Worm (Caenorhabditis elegans) whole organism, young adult: Measurements from ENCODE around the gene clec-40.

Experiments
- B0261.1 ChIP-seq: sonication (generic microtip); optimal IDR thresholded peaks from 2 replicates; lab custom pipeline; 2016; ENCODE audit warnings: mild to moderate bottlenecking, missing genetic modification characterization, moderate library complexity, missing compliant biosample characterization
- ama-1 ChIP-seq, 3 experiments: fragments of 150-350 bp in 1 of 3; sonication (generic microtip) in 2 of 3; optimal IDR thresholded peaks; 2 replicates each; lab custom pipeline; 2014 to 2018; ENCODE audit warnings: missing biosample characterization in 2 of 3, missing genetic modification characterization in 2 of 3, missing genetic modification reagents in 2 of 3
- cebp-2 ChIP-seq: fragments of 200-800 bp; sonication (Bioruptor generic); IDR thresholded peaks from 2 replicates; pipeline ENCODE4 v1.3.6; 2022; ENCODE audit warnings: missing genetic modification characterization, missing compliant biosample characterization
- ceh-40 ChIP-seq: fragments of 200-800 bp; sonication (Bioruptor generic); IDR thresholded peaks from 2 replicates; pipeline ENCODE4 v1.3.6; 2022; ENCODE audit warnings: missing genetic modification characterization, missing compliant biosample characterization
- ceh-58 ChIP-seq: fragments of 200-800 bp; sonication (Bioruptor generic); IDR thresholded peaks from 2 replicates; pipeline ENCODE4 v1.3.6; 2022; ENCODE audit warnings: missing genetic modification characterization, missing compliant biosample characterization
- ceh-79 ChIP-seq: sonication (generic microtip); optimal IDR thresholded peaks from 2 replicates; lab custom pipeline; 2017; ENCODE audit warnings: mild to moderate bottlenecking, missing genetic modification characterization, missing compliant biosample characterization
- dpl-1 ChIP-seq: fragments of 150-350 bp; optimal IDR thresholded peaks from 2 replicates; lab custom pipeline; 2014; ENCODE audit warnings: missing biosample characterization, missing genetic modification reagents, missing genetic modification characterization
- egl-44 ChIP-seq: fragments of 200-800 bp; sonication (Bioruptor generic); IDR thresholded peaks from 2 replicates; pipeline ENCODE4 v1.3.6; 2022; ENCODE audit warnings: missing genetic modification reagents, missing genetic modification characterization, missing compliant biosample characterization
- ets-4 ChIP-seq: fragments of 200-800 bp; sonication (Bioruptor generic); optimal IDR thresholded peaks from 2 replicates; lab custom pipeline; 2018; ENCODE audit warnings: mild to moderate bottlenecking, missing genetic modification characterization, missing compliant biosample characterization
- hmg-20 ChIP-seq: fragments of 200-800 bp; sonication (Bioruptor generic); IDR thresholded peaks from 2 replicates; pipeline ENCODE4 v1.3.6; 2022; ENCODE audit warnings: missing genetic modification reagents, missing genetic modification characterization, missing compliant biosample characterization
- hsf-1 ChIP-seq: fragments of 200-800 bp; sonication (Bioruptor generic); IDR thresholded peaks from 2 replicates; pipeline ENCODE4 v1.3.6; 2022; ENCODE audit warnings: missing genetic modification reagents, missing genetic modification characterization, missing compliant biosample characterization
- mcd-1 ChIP-seq: fragments of 200-800 bp; sonication (Bioruptor generic); IDR thresholded peaks from 2 replicates; pipeline ENCODE4 v1.3.6; 2022; ENCODE audit warnings: missing genetic modification reagents, missing genetic modification characterization, missing compliant biosample characterization
- nfyb-1 ChIP-seq: fragments of 200-800 bp; sonication (Bioruptor generic); IDR thresholded peaks from 2 replicates; pipeline ENCODE4 v1.3.6; 2022; ENCODE audit warnings: missing genetic modification reagents, missing genetic modification characterization, missing compliant biosample characterization
- pha-4 ChIP-seq: fragments of 150-350 bp; sonication (generic microtip); optimal IDR thresholded peaks from 2 replicates; lab custom pipeline; 2014; ENCODE audit warnings: missing biosample characterization, missing genetic modification reagents, missing genetic modification characterization
- rcor-1 ChIP-seq: fragments of 200-800 bp; sonication (Bioruptor generic); IDR thresholded peaks from 2 replicates; pipeline ENCODE4 v1.3.6; 2022; ENCODE audit warnings: missing genetic modification reagents, missing genetic modification characterization, missing compliant biosample characterization
- rec-8 ChIP-seq, 2 experiments: sonication (generic microtip); optimal IDR thresholded peaks; 2 replicates each; lab custom pipeline; 2016; ENCODE audit warnings: mild to moderate bottlenecking in 2 of 2, missing genetic modification characterization in 2 of 2, missing genetic modification reagents in 2 of 2, missing genotype in 2 of 2, missing biosample characterization in 1 of 2, missing compliant biosample characterization in 1 of 2, moderate library complexity in 1 of 2
- sdz-38 ChIP-seq: sonication (generic microtip); optimal IDR thresholded peaks from 2 replicates; lab custom pipeline; 2016; ENCODE audit warnings: missing genotype, missing genetic modification characterization, missing compliant biosample characterization
- snpc-4 ChIP-seq, 5 experiments: fragments of 150-350 bp in 1 of 5; sonication (generic microtip) in 4 of 5; optimal IDR thresholded peaks; 2 replicates each; lab custom pipeline; 2014 to 2018; ENCODE audit warnings: missing genetic modification characterization in 5 of 5, missing biosample characterization in 3 of 5, antibody characterized with exemption in 2 of 5, mild to moderate bottlenecking in 2 of 5, missing compliant biosample characterization in 2 of 5, missing genotype in 2 of 5, moderate library complexity in 2 of 5, missing genetic modification reagents in 1 of 5
- tlf-1 ChIP-seq: fragments of 200-800 bp; sonication (Bioruptor generic); optimal IDR thresholded peaks from 2 replicates; lab custom pipeline; 2018; ENCODE audit warnings: mild to moderate bottlenecking, missing genetic modification characterization, missing compliant biosample characterization
- xnd-1 ChIP-seq: sonication (generic microtip); optimal IDR thresholded peaks from 2 replicates; lab custom pipeline; 2016; ENCODE audit warnings: missing genotype, missing genetic modification reagents, missing genetic modification characterization, missing compliant biosample characterization
- zfh-2 ChIP-seq: fragments of 200-800 bp; sonication (Bioruptor generic); conservative IDR thresholded peaks from 2 replicates; pipeline ENCODE4 v1.3.6; 2022; ENCODE audit warnings: missing genetic modification reagents, missing genetic modification characterization, missing compliant biosample characterization
- ztf-3 ChIP-seq: fragments of 200-800 bp; sonication (Bioruptor generic); optimal IDR thresholded peaks from 2 replicates; lab custom pipeline; 2018; ENCODE audit warnings: mild to moderate bottlenecking, missing genetic modification characterization, missing compliant biosample characterization

Gene clec-40

DNA sequence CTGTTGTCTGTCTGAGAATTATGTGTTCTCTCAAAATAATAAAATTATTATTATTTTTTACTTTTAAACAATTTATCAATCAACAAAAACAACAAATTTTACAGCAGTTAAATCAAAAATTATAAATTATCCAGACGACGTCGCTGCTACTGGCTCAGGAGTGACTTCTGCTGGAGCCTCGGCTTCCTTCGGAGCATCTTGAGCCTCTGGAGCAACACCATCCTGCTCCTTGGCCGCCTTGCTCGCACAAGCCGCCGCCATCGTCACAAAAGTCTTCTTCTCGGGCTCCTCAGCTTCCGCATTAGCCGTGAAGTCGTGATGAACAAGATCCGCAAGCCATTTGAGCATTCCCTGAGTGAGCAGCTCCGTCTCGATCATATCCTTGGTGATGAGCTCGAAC is 48.1 kb downstream of the clec-40 start:
- no peak for TF ChIP-seq mcd-1
- no peak for TF ChIP-seq sdz-38 (tag; lab: Kevin White, UChicago)
- no peak for TF ChIP-seq dpl-1 (GFP tag; lab: Kevin White, UChicago)
- TF ChIP-seq pha-4 = no peak
- TF ChIP-seq ceh-40 (GFP tag; lab: Robert Waterston, UW) = no peak
- 0 out of 2 replicates have a peak, but pooled peaks have one; percentile 48 for TF ChIP-seq ceh-58 (GFP tag; lab: Robert Waterston, UW)
- no peak for TF ChIP-seq cebp-2 (GFP tag; lab: Robert Waterston, UW)
- no peak for TF ChIP-seq hmg-20 (GFP tag; lab: Robert Waterston, UW)
- no peak for TF ChIP-seq egl-44
- no peak for TF ChIP-seq ets-4 (GFP tag; lab: Kevin White, UChicago)
- TF ChIP-seq B0261.1 = no peak
- no peak for TF ChIP-seq ztf-3 (GFP tag; lab: Kevin White, UChicago)
- TF ChIP-seq ceh-79 (tag; lab: Kevin White, UChicago) = no peak
- TF ChIP-seq rec-8 (tag; optimal IDR thresholded peaks at IDR 0.05; lab: Kevin White, UChicago) = no peak
- no peak for TF ChIP-seq xnd-1 (tag; lab: Kevin White, UChicago)
- no peak for TF ChIP-seq rcor-1 (GFP tag; lab: Robert Waterston, UW)
- TF ChIP-seq hsf-1 = no peak
- no peak for TF ChIP-seq snpc-4 (GFP tag; optimal IDR thresholded peaks at IDR 0.05; lab: Kevin White, UChicago)
- no peak for TF ChIP-seq snpc-4 (tag; optimal IDR thresholded peaks at IDR 0.05; lab: Kevin White, UChicago)
- TF ChIP-seq nfyb-1 (GFP tag; lab: Robert Waterston, UW) = no peak
- no peak for TF ChIP-seq tlf-1 (GFP tag; lab: Kevin White, UChicago)
- no peak for TF ChIP-seq ama-1 (optimal IDR thresholded peaks at IDR 0.05; lab: Kevin White, UChicago)
- peak in 1 of 2 experiments; percentile 39 for TF ChIP-seq ama-1 (GFP tag; optimal IDR thresholded peaks at IDR 0.05; lab: Kevin White, UChicago)
- peak; percentile 67 for TF ChIP-seq zfh-2 (GFP tag; lab: Robert Waterston, UW)
